Worm (Caenorhabditis elegans) whole organism, L2 larva: ENCODE results near the gene F40H3.1.

Source experiments
- aly-2 ChIP-seq: fragments of 150-350 bp; optimal IDR thresholded peaks from 2 replicates; lab custom pipeline; 2014; ENCODE audit warnings: missing biosample characterization, missing genetic modification characterization
- ceh-82 ChIP-seq: fragments of 150-350 bp; optimal IDR thresholded peaks from 2 replicates; lab custom pipeline; 2014; ENCODE audit warnings: missing biosample characterization, missing genetic modification characterization
- egl-27 ChIP-seq: sonication (generic microtip); optimal IDR thresholded peaks from 3 replicates; lab custom pipeline; 2017; ENCODE audit warnings: missing biosample characterization, missing genetic modification reagents, missing genetic modification characterization
- elt-3 ChIP-seq: sonication (generic microtip); optimal IDR thresholded peaks from 2 replicates; lab custom pipeline; 2017; ENCODE audit warnings: missing biosample characterization, missing genetic modification characterization
- nhr-10 ChIP-seq: sonication (generic microtip); optimal IDR thresholded peaks from 2 replicates; lab custom pipeline; 2017; ENCODE audit warnings: missing biosample characterization, missing genetic modification characterization
- nhr-23 ChIP-seq: fragments of 150-350 bp; optimal IDR thresholded peaks from 2 replicates; lab custom pipeline; 2014; ENCODE audit warnings: missing biosample characterization, missing genetic modification reagents, missing genetic modification characterization
- nhr-25 ChIP-seq: fragments of 150-350 bp; sonication (generic microtip); optimal IDR thresholded peaks from 3 replicates; lab custom pipeline; 2014; ENCODE audit warnings: missing biosample characterization, missing genetic modification characterization
- nhr-6 ChIP-seq: fragments of 150-350 bp; optimal IDR thresholded peaks from 2 replicates; lab custom pipeline; 2014; ENCODE audit warnings: missing biosample characterization, missing genetic modification characterization
- sem-4 ChIP-seq: fragments of 150-350 bp; optimal IDR thresholded peaks from 2 replicates; lab custom pipeline; 2014; ENCODE audit warnings: missing biosample characterization, missing genetic modification reagents, missing genetic modification characterization
- unc-62 ChIP-seq: fragments of 150-350 bp; optimal IDR thresholded peaks from 2 replicates; lab custom pipeline; 2014; ENCODE audit warnings: missing biosample characterization, missing genetic modification reagents, missing genetic modification characterization

DNA sequence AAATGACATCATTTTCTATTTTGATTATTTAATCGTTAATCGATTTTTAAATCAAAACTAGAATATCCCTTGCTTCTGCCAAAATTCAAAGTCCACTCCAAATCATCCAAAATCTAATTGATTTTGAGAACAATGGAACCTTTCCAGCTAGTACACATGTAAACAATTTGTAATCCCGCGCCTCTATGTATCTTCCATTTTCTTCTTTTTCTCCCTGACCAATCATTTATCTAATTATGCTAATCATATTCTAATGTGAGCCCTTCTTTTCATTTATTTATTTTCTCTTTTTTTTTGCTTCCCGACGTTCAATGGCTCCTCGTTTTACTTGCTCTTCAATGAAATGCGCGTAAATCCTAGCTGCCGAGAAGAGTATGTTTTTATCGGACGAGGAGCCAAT lies 41.5 kb upstream of the F40H3.1 start:
- TF ChIP-seq nhr-10 (tag; lab: Kevin White, UChicago) (no peak), unc-62 (GFP tag; lab: Kevin White, UChicago) (no peak), elt-3 (tag; lab: Kevin White, UChicago) (no peak), nhr-6 (tag; lab: Kevin White, UChicago) (no peak), aly-2 (tag; lab: Kevin White, UChicago) (no peak), nhr-25 (tag; lab: Kevin White, UChicago) (no peak), sem-4 (tag; lab: Kevin White, UChicago) (no peak), nhr-23 (tag; lab: Kevin White, UChicago) (no peak), ceh-82 (tag; lab: Kevin White, UChicago) (no peak), egl-27 (no peak)
